Fruit fly (Drosophila melanogaster) whole organism, embryonic: ENCODE results near the gene pps.

Experiments used
- BtbVII ChIP-seq: fragments of 200-800 bp; sonication (Bioruptor generic); optimal IDR thresholded peaks from 3 replicates; lab custom pipeline; 2017; ENCODE audit warnings: missing biosample characterization, mild to moderate bottlenecking, missing genetic modification characterization
- CG10565 ChIP-seq: fragments of 200-800 bp; sonication (Bioruptor generic); optimal IDR thresholded peaks from 3 replicates; lab custom pipeline; 2016; ENCODE audit warnings: missing biosample characterization, mild to moderate bottlenecking, missing genetic modification characterization
- CG10654 ChIP-seq: fragments of 200-800 bp; sonication (Bioruptor generic); optimal IDR thresholded peaks from 2 replicates; lab custom pipeline; 2016; ENCODE audit warnings: missing biosample characterization, missing genetic modification characterization
- CG11504 ChIP-seq: fragments of 200-800 bp; sonication (Bioruptor generic); optimal IDR thresholded peaks from 3 replicates; lab custom pipeline; 2019; ENCODE audit warnings: missing biosample characterization, mild to moderate bottlenecking, missing genetic modification characterization, moderate library complexity
- CG11560 ChIP-seq: fragments of 200-800 bp; sonication (Bioruptor generic); IDR thresholded peaks from 3 replicates; pipeline ENCODE4 v1.3.6; 2022; ENCODE audit warnings: missing biosample characterization, missing genetic modification characterization
- CG11723 ChIP-seq: fragments of 200-800 bp; sonication (Bioruptor generic); optimal IDR thresholded peaks from 2 replicates; lab custom pipeline; 2017; ENCODE audit warnings: missing biosample characterization, mild to moderate bottlenecking, missing genetic modification characterization
- CG12659 ChIP-seq: fragments of 200-800 bp; sonication (Bioruptor generic); optimal IDR thresholded peaks from 3 replicates; lab custom pipeline; 2017; ENCODE audit warnings: mild to moderate bottlenecking, missing biosample characterization, missing genetic modification reagents, missing genetic modification characterization
- CG12744 ChIP-seq: fragments of 200-800 bp; sonication (Bioruptor generic); optimal IDR thresholded peaks from 2 replicates; lab custom pipeline; 2016; ENCODE audit warnings: missing biosample characterization, missing genetic modification characterization
- CG1647 ChIP-seq: fragments of 200-800 bp; sonication (Bioruptor generic); optimal IDR thresholded peaks from 3 replicates; lab custom pipeline; 2016; ENCODE audit warnings: missing biosample characterization, missing genetic modification characterization
- CG16779 ChIP-seq: fragments of 200-800 bp; sonication (Bioruptor generic); IDR thresholded peaks from 2 replicates; pipeline ENCODE4 v1.3.6; 2022; ENCODE audit warnings: missing biosample characterization, missing genetic modification characterization
- CG17328 ChIP-seq: fragments of 200-800 bp; sonication (Bioruptor generic); IDR thresholded peaks from 2 replicates; pipeline ENCODE4 v1.3.6; 2022; ENCODE audit warnings: missing biosample characterization, missing genetic modification characterization
- CG17612 ChIP-seq: fragments of 200-800 bp; sonication (Bioruptor generic); IDR thresholded peaks from 2 replicates; pipeline ENCODE4 v1.3.6; 2022; ENCODE audit warnings: missing biosample characterization, missing genetic modification characterization
- CG18619 ChIP-seq: fragments of 200-800 bp; sonication (Bioruptor generic); optimal IDR thresholded peaks from 3 replicates; lab custom pipeline; 2017; ENCODE audit warnings: missing biosample characterization, mild to moderate bottlenecking, missing genetic modification characterization
- CG34422 ChIP-seq: fragments of 200-800 bp; sonication (Bioruptor generic); IDR thresholded peaks from 3 replicates; pipeline ENCODE4 v1.3.6; 2022; ENCODE audit warnings: missing biosample characterization, missing genetic modification characterization
- CG4617 ChIP-seq: fragments of 200-800 bp; sonication (Bioruptor generic); optimal IDR thresholded peaks from 3 replicates; lab custom pipeline; 2016; ENCODE audit warnings: missing biosample characterization, missing genetic modification characterization, borderline replicate concordance
- CG8359 ChIP-seq: fragments of 200-800 bp; sonication (Bioruptor generic); optimal IDR thresholded peaks from 2 replicates; lab custom pipeline; 2017; ENCODE audit warnings: missing biosample characterization, mild to moderate bottlenecking, missing genetic modification characterization, borderline replicate concordance
- CG9215 ChIP-seq: fragments of 200-800 bp; sonication (Bioruptor generic); IDR thresholded peaks from 2 replicates; pipeline ENCODE4 v1.3.6; 2022; ENCODE audit warnings: missing biosample characterization, missing genetic modification characterization
- CG9437 ChIP-seq: fragments of 200-800 bp; sonication (Bioruptor generic); optimal IDR thresholded peaks from 2 replicates; lab custom pipeline; 2018; ENCODE audit warnings: missing biosample characterization, mild to moderate bottlenecking, missing genetic modification characterization
- CTCF ChIP-seq: fragments of 200-800 bp; sonication (Bioruptor generic); optimal IDR thresholded peaks from 2 replicates; lab custom pipeline; 2017; ENCODE audit warnings: missing biosample characterization, mild to moderate bottlenecking, missing genetic modification characterization, moderate library complexity
- CkIIα-i1 ChIP-seq: fragments of 200-800 bp; sonication (Bioruptor generic); IDR thresholded peaks from 2 replicates; pipeline ENCODE4 v1.3.6; 2022; ENCODE audit warnings: missing biosample characterization, missing genetic modification characterization
- Dbx ChIP-seq: fragments of 200-800 bp; sonication (Bioruptor generic); IDR thresholded peaks from 3 replicates; pipeline ENCODE4 v1.3.6; 2022; ENCODE audit warnings: missing biosample characterization, missing genetic modification characterization
- Ets97D ChIP-seq: fragments of 200-800 bp; sonication (Bioruptor generic); optimal IDR thresholded peaks from 3 replicates; lab custom pipeline; 2016; ENCODE audit warnings: missing biosample characterization, missing genetic modification characterization
- Fer2 ChIP-seq: fragments of 200-800 bp; sonication (Bioruptor generic); optimal IDR thresholded peaks from 2 replicates; lab custom pipeline; 2018; ENCODE audit warnings: missing biosample characterization, mild to moderate bottlenecking, missing genetic modification characterization, moderate library complexity
- Lhr ChIP-seq: fragments of 200-800 bp; sonication (Bioruptor generic); optimal IDR thresholded peaks from 3 replicates; lab custom pipeline; 2017; ENCODE audit warnings: mild to moderate bottlenecking, missing biosample characterization, missing genetic modification reagents, missing genetic modification characterization
- Rx ChIP-seq: fragments of 200-800 bp; sonication (Bioruptor generic); IDR thresholded peaks from 2 replicates; pipeline ENCODE4 v1.3.6; 2022; ENCODE audit warnings: missing biosample characterization, missing genetic modification characterization
- Sox102F ChIP-seq: fragments of 200-800 bp; sonication (Bioruptor generic); optimal IDR thresholded peaks from 2 replicates; lab custom pipeline; 2018; ENCODE audit warnings: missing biosample characterization, mild to moderate bottlenecking, missing genetic modification characterization, moderate library complexity
- Spps ChIP-seq: fragments of 200-800 bp; sonication (Bioruptor generic); optimal IDR thresholded peaks from 2 replicates; lab custom pipeline; 2018; ENCODE audit warnings: missing biosample characterization, mild to moderate bottlenecking, missing genetic modification characterization
- Stat92E ChIP-seq, 3 experiments: fragments of >200 bp in 2 of 3; fragments of 200-800 bp in 1 of 3; sonication (Bioruptor generic) in 1 of 3; optimal IDR thresholded peaks; 2 replicates each; lab custom pipeline; 2017 to 2019; ENCODE audit warnings: missing biosample characterization in 3 of 3, missing genetic modification characterization in 3 of 3, mild to moderate bottlenecking in 1 of 3, moderate library complexity in 1 of 3
- Tbp ChIP-seq: fragments of >200 bp; optimal IDR thresholded peaks from 2 replicates; lab custom pipeline; 2018; ENCODE audit warnings: missing biosample characterization, missing genetic modification characterization
- al ChIP-seq: fragments of 200-800 bp; sonication (Bioruptor generic); IDR thresholded peaks from 2 replicates; pipeline ENCODE4 v1.3.6; 2022; ENCODE audit warnings: missing biosample characterization, missing genetic modification characterization
- aop ChIP-seq: fragments of 200-800 bp; sonication (Bioruptor generic); IDR thresholded peaks from 2 replicates; pipeline ENCODE4 v1.3.6; 2022; ENCODE audit warnings: missing biosample characterization, missing genetic modification characterization
- az2 ChIP-seq: fragments of 200-800 bp; sonication (Bioruptor generic); optimal IDR thresholded peaks from 3 replicates; lab custom pipeline; 2016; ENCODE audit warnings: missing biosample characterization, missing genetic modification characterization
- bbx ChIP-seq: fragments of 200-800 bp; sonication (Bioruptor generic); IDR thresholded peaks from 2 replicates; pipeline ENCODE4 v1.3.6; 2022; ENCODE audit warnings: missing biosample characterization, missing genetic modification characterization; ENCODE audit not compliant: partially characterized antibody
- bcd ChIP-seq: fragments of 200-800 bp; sonication (Bioruptor generic); optimal IDR thresholded peaks from 2 replicates; lab custom pipeline; 2017; ENCODE audit warnings: missing biosample characterization, mild to moderate bottlenecking, missing genetic modification characterization
- bowl ChIP-seq: fragments of 200-800 bp; sonication (Bioruptor generic); IDR thresholded peaks from 2 replicates; pipeline ENCODE4 v1.3.6; 2022; ENCODE audit warnings: missing biosample characterization, missing genetic modification characterization
- cad ChIP-seq: fragments of >200 bp; optimal IDR thresholded peaks from 2 replicates; lab custom pipeline; 2017; ENCODE audit warnings: missing biosample characterization, missing genetic modification characterization
- ci ChIP-seq: fragments of 200-800 bp; sonication (Bioruptor generic); IDR thresholded peaks from 3 replicates; pipeline ENCODE4 v1.3.6; 2022; ENCODE audit warnings: missing biosample characterization, missing genetic modification characterization
- crol ChIP-seq: fragments of 200-800 bp; sonication (Bioruptor generic); IDR thresholded peaks from 2 replicates; pipeline ENCODE4 v1.3.6; 2022; ENCODE audit warnings: missing biosample characterization, missing genetic modification characterization
- da ChIP-seq: fragments of 200-800 bp; sonication (Bioruptor generic); optimal IDR thresholded peaks from 2 replicates; lab custom pipeline; 2016; ENCODE audit warnings: missing biosample characterization, missing genetic modification characterization
- dmrt11E ChIP-seq: fragments of 200-800 bp; sonication (Bioruptor generic); optimal IDR thresholded peaks from 3 replicates; lab custom pipeline; 2018; ENCODE audit warnings: missing biosample characterization, mild to moderate bottlenecking, missing genetic modification characterization, moderate library complexity
- dysf ChIP-seq: fragments of 200-800 bp; sonication (Bioruptor generic); IDR thresholded peaks from 3 replicates; pipeline ENCODE4 v1.3.6; 2022; ENCODE audit warnings: missing biosample characterization, missing genetic modification characterization
- emc ChIP-seq: fragments of 200-800 bp; sonication (Bioruptor generic); optimal IDR thresholded peaks from 2 replicates; lab custom pipeline; 2016; ENCODE audit warnings: missing biosample characterization, missing genetic modification characterization
- gfzf ChIP-seq: fragments of 200-800 bp; sonication (Bioruptor generic); optimal IDR thresholded peaks from 2 replicates; lab custom pipeline; 2016; ENCODE audit warnings: missing biosample characterization, mild to moderate bottlenecking, missing genetic modification characterization, moderate library complexity
- gsb ChIP-seq: fragments of 200-800 bp; sonication (Bioruptor generic); IDR thresholded peaks from 2 replicates; pipeline ENCODE4 v1.3.6; 2022; ENCODE audit warnings: missing biosample characterization, missing genetic modification characterization
- ind ChIP-seq: fragments of 200-800 bp; sonication (Bioruptor generic); optimal IDR thresholded peaks from 3 replicates; lab custom pipeline; 2016; ENCODE audit warnings: missing biosample characterization, missing genetic modification characterization
- klu ChIP-seq: fragments of 200-800 bp; sonication (Bioruptor generic); IDR thresholded peaks from 2 replicates; pipeline ENCODE4 v1.3.6; 2022; ENCODE audit warnings: missing biosample characterization, missing genetic modification characterization
- knrl ChIP-seq: fragments of 200-800 bp; sonication (Bioruptor generic); IDR thresholded peaks from 3 replicates; pipeline ENCODE4 v1.3.6; 2022; ENCODE audit warnings: missing biosample characterization, missing genetic modification characterization; ENCODE audit not compliant: partially characterized antibody
- lov ChIP-seq, 2 experiments: fragments of 200-800 bp in 1 of 2; fragments of >200 bp in 1 of 2; sonication (Bioruptor generic) in 1 of 2; IDR thresholded peaks in 1 of 2; optimal IDR thresholded peaks in 1 of 2; 2 replicates in 1 of 2; 3 replicates in 1 of 2; pipeline versions ENCODE4 v1.3.6 to Lab custom; 2017 to 2022; ENCODE audit warnings: missing biosample characterization in 1 of 2, missing genetic modification characterization in 1 of 2
- peb ChIP-seq: fragments of 200-800 bp; sonication (Bioruptor generic); IDR thresholded peaks from 2 replicates; pipeline ENCODE4 v1.3.6; 2022; ENCODE audit warnings: missing biosample characterization, missing genetic modification characterization
- slp2 ChIP-seq: fragments of 200-800 bp; sonication (Bioruptor generic); optimal IDR thresholded peaks from 2 replicates; lab custom pipeline; 2016; ENCODE audit warnings: missing biosample characterization, missing genetic modification characterization
- trem ChIP-seq: fragments of 200-800 bp; optimal IDR thresholded peaks from 3 replicates; lab custom pipeline; 2019; ENCODE audit warnings: missing biosample characterization, mild to moderate bottlenecking, missing genetic modification characterization, moderate library complexity
- vvl ChIP-seq: fragments of 200-800 bp; sonication (Bioruptor generic); IDR thresholded peaks from 2 replicates; pipeline ENCODE4 v1.3.6; 2022; ENCODE audit warnings: missing biosample characterization, missing genetic modification characterization

pps gene

dm6 chr3R:12433764-12434163 lies 20.1 kb downstream of the pps start, which contains the start of the genes Aos1 and Srlp (continued):
- TF ChIP-seq knrl (0 out of 3 replicates have a peak, but pooled peaks have one; percentile 36), dysf (GFP tag; lab: Robert Waterston, UW) (no peak; the same call in 2 of the 3 replicates), Tbp (GFP tag; lab: Kevin White, UChicago) (no peak), Lhr (GFP tag; lab: Kevin White, UChicago) (peak; percentile 39), CG16779 (GFP tag; lab: Robert Waterston, UW) (no peak), gsb (GFP tag; lab: Robert Waterston, UW) (no peak), emc (no peak), Dbx (0 out of 3 replicates have a peak, but pooled peaks have one; percentile 44), CG12744 (GFP tag; lab: Kevin White, UChicago) (no peak), CG11560 (no peak), bbx (no peak), CG34422 (GFP tag; lab: Robert Waterston, UW) (no peak), ind (GFP tag; lab: Kevin White, UChicago) (peak; percentile 56), da (GFP tag; lab: Kevin White, UChicago) (no peak), ci (GFP tag; lab: Robert Waterston, UW) (no peak), Sox102F (no peak), Fer2 (tag; lab: Kevin White, UChicago) (peak; percentile 34), slp2 (no peak), Ets97D (no peak), CkIIα-i1 (GFP tag; lab: Robert Waterston, UW) (no peak), CG17328 (GFP tag; lab: Robert Waterston, UW) (0 out of 2 replicates have a peak, but pooled peaks have one; percentile 30), Stat92E (GFP tag; optimal IDR thresholded peaks at IDR 0.05; lab: Kevin White, UChicago) (no peak), lov (optimal IDR thresholded peaks at IDR 0.05; lab: Kevin White, UChicago) (no peak), lov (GFP tag; IDR thresholded peaks at IDR 0.05; lab: Robert Waterston, UW) (no peak), CG10565 (GFP tag; lab: Kevin White, UChicago) (no peak), CG18619 (GFP tag; lab: Kevin White, UChicago) (peak; percentile 26), CG9437 (GFP tag; lab: Kevin White, UChicago) (peak; percentile 51), klu (no peak), vvl (GFP tag; lab: Robert Waterston, UW) (no peak), CG4617 (GFP tag; lab: Kevin White, UChicago) (peak; percentile 72), Rx (GFP tag; lab: Robert Waterston, UW) (no peak), Spps (tag; lab: Kevin White, UChicago) (no peak), crol (GFP tag; lab: Robert Waterston, UW) (no peak), bowl (GFP tag; lab: Robert Waterston, UW) (no peak), al (GFP tag; lab: Robert Waterston, UW) (peak; percentile 43), CG9215 (peak; percentile 58), az2 (GFP tag; lab: Kevin White, UChicago) (peak; percentile 46), CTCF (GFP tag; lab: Kevin White, UChicago) (peak; percentile 40), trem (tag; lab: Kevin White, UChicago) (peak; percentile 99), cad (GFP tag; lab: Kevin White, UChicago) (no peak), BtbVII (GFP tag; lab: Kevin White, UChicago) (no peak), CG10654 (GFP tag; lab: Kevin White, UChicago) (peak; percentile 24), bcd (GFP tag; lab: Kevin White, UChicago) (no peak), CG1647 (peak; percentile 6), gfzf (GFP tag; lab: Kevin White, UChicago) (peak; percentile 74), dmrt11E (tag; lab: Kevin White, UChicago) (peak; percentile 51), CG11723 (GFP tag; lab: Kevin White, UChicago) (peak; percentile 11), CG8359 (GFP tag; lab: Kevin White, UChicago) (no peak), CG17612 (no peak), CG12659 (GFP tag; lab: Kevin White, UChicago) (peak; percentile 81), peb (GFP tag; lab: Robert Waterston, UW) (no peak), CG11504 (tag; lab: Kevin White, UChicago) (no peak), aop (no peak)
